Worm (Caenorhabditis elegans) whole organism, L2 larva: Measurements from ENCODE around the gene srh-192.

Experiments used
- F13H6.1 ChIP-seq: sonication (generic microtip); optimal IDR thresholded peaks from 2 replicates; lab custom pipeline; 2016; ENCODE audit warnings: missing genetic modification characterization, missing compliant biosample characterization
- R02D3.7 ChIP-seq: fragments of 150-350 bp; optimal IDR thresholded peaks from 2 replicates; lab custom pipeline; 2014; ENCODE audit warnings: missing biosample characterization, missing genetic modification characterization
- Y55F3AM.14 ChIP-seq: fragments of 200-800 bp; sonication (Bioruptor generic); optimal IDR thresholded peaks from 2 replicates; lab custom pipeline; 2018; ENCODE audit warnings: mild to moderate bottlenecking, missing genetic modification characterization, missing compliant biosample characterization
- ZK546.5 ChIP-seq: sonication (generic microtip); optimal IDR thresholded peaks from 2 replicates; lab custom pipeline; 2017; ENCODE audit warnings: missing biosample characterization, missing genetic modification characterization
- alr-1 ChIP-seq: fragments of 150-350 bp; optimal IDR thresholded peaks from 2 replicates; lab custom pipeline; 2014; ENCODE audit warnings: missing biosample characterization, missing genetic modification characterization
- aly-2 ChIP-seq: fragments of 150-350 bp; optimal IDR thresholded peaks from 2 replicates; lab custom pipeline; 2014; ENCODE audit warnings: missing biosample characterization, missing genetic modification characterization
- blmp-1 ChIP-seq: sonication (generic microtip); optimal IDR thresholded peaks from 2 replicates; lab custom pipeline; 2017; ENCODE audit warnings: missing genetic modification characterization, mild to moderate bottlenecking, missing compliant biosample characterization, antibody characterized with exemption, moderate library complexity; ENCODE audit not compliant: insufficient read depth
- ceh-82 ChIP-seq: fragments of 150-350 bp; optimal IDR thresholded peaks from 2 replicates; lab custom pipeline; 2014; ENCODE audit warnings: missing biosample characterization, missing genetic modification characterization
- crh-2 ChIP-seq: sonication (generic microtip); optimal IDR thresholded peaks from 2 replicates; lab custom pipeline; 2017; ENCODE audit warnings: missing biosample characterization, missing genetic modification characterization
- dmd-4 ChIP-seq: sonication (generic microtip); optimal IDR thresholded peaks from 2 replicates; lab custom pipeline; 2017; ENCODE audit warnings: missing biosample characterization, missing genetic modification characterization
- elt-1 ChIP-seq: fragments of 150-350 bp; optimal IDR thresholded peaks from 2 replicates; lab custom pipeline; 2014; ENCODE audit warnings: missing biosample characterization, missing genetic modification characterization
- elt-3 ChIP-seq: sonication (generic microtip); optimal IDR thresholded peaks from 2 replicates; lab custom pipeline; 2017; ENCODE audit warnings: missing biosample characterization, missing genetic modification characterization
- fos-1 ChIP-seq: fragments of 150-350 bp; optimal IDR thresholded peaks from 2 replicates; lab custom pipeline; 2014; ENCODE audit warnings: missing biosample characterization, missing genetic modification characterization
- lin-11 ChIP-seq: fragments of 150-350 bp; sonication (generic microtip); optimal IDR thresholded peaks from 2 replicates; lab custom pipeline; 2014; ENCODE audit warnings: missing biosample characterization, missing genetic modification characterization, inconsistent platforms, mixed read lengths
- lin-13 ChIP-seq: fragments of 150-350 bp; optimal IDR thresholded peaks from 2 replicates; lab custom pipeline; 2014; ENCODE audit warnings: missing biosample characterization, missing genetic modification reagents, missing genetic modification characterization
- lin-39 ChIP-seq: fragments of 150-350 bp; optimal IDR thresholded peaks from 2 replicates; lab custom pipeline; 2014; ENCODE audit warnings: missing biosample characterization, missing genetic modification reagents, missing genetic modification characterization
- lsy-2 ChIP-seq, 2 experiments: fragments of 150-350 bp in 1 of 2; sonication (generic microtip) in 1 of 2; optimal IDR thresholded peaks; 2 replicates each; lab custom pipeline; 2014 to 2017; ENCODE audit warnings: missing biosample characterization in 2 of 2, missing genetic modification characterization in 2 of 2
- mab-5 ChIP-seq: fragments of 150-350 bp; optimal IDR thresholded peaks from 2 replicates; lab custom pipeline; 2014; ENCODE audit warnings: missing biosample characterization, missing genetic modification characterization
- nhr-10 ChIP-seq: sonication (generic microtip); optimal IDR thresholded peaks from 2 replicates; lab custom pipeline; 2017; ENCODE audit warnings: missing biosample characterization, missing genetic modification characterization
- nhr-12 ChIP-seq: fragments of 150-350 bp; optimal IDR thresholded peaks from 2 replicates; lab custom pipeline; 2014; ENCODE audit warnings: missing biosample characterization, missing genetic modification characterization
- nhr-129 ChIP-seq: fragments of 150-350 bp; optimal IDR thresholded peaks from 2 replicates; lab custom pipeline; 2014; ENCODE audit warnings: missing biosample characterization, missing genetic modification characterization
- nhr-21 ChIP-seq: fragments of 150-350 bp; optimal IDR thresholded peaks from 2 replicates; lab custom pipeline; 2014; ENCODE audit warnings: missing biosample characterization, missing genetic modification characterization
- nhr-237 ChIP-seq: fragments of 150-350 bp; optimal IDR thresholded peaks from 2 replicates; lab custom pipeline; 2014; ENCODE audit warnings: missing biosample characterization, missing genetic modification characterization
- nhr-6 ChIP-seq: fragments of 150-350 bp; optimal IDR thresholded peaks from 2 replicates; lab custom pipeline; 2014; ENCODE audit warnings: missing biosample characterization, missing genetic modification characterization
- peb-1 ChIP-seq: fragments of 150-350 bp; optimal IDR thresholded peaks from 2 replicates; lab custom pipeline; 2014; ENCODE audit warnings: missing biosample characterization, missing genetic modification characterization
- skn-1 ChIP-seq: sonication (generic microtip); optimal IDR thresholded peaks from 2 replicates; lab custom pipeline; 2017; ENCODE audit warnings: missing biosample characterization, missing genetic modification characterization
- sma-3 ChIP-seq: sonication (generic microtip); optimal IDR thresholded peaks from 2 replicates; lab custom pipeline; 2016; ENCODE audit warnings: missing genetic modification reagents, missing genetic modification characterization, missing compliant biosample characterization
- sma-9 ChIP-seq, 2 experiments: fragments of 150-350 bp in 1 of 2; sonication (generic microtip) in 1 of 2; optimal IDR thresholded peaks; 2 replicates each; lab custom pipeline; 2014 to 2016; ENCODE audit warnings: missing genetic modification characterization in 2 of 2, mild to moderate bottlenecking in 1 of 2, missing biosample characterization in 1 of 2, missing compliant biosample characterization in 1 of 2, missing genetic modification reagents in 1 of 2, moderate library complexity in 1 of 2
- snpc-4 ChIP-seq: fragments of 150-350 bp; optimal IDR thresholded peaks from 2 replicates; lab custom pipeline; 2014; ENCODE audit warnings: missing biosample characterization, missing genetic modification characterization
- unc-39 ChIP-seq: fragments of 150-350 bp; optimal IDR thresholded peaks from 2 replicates; lab custom pipeline; 2014; ENCODE audit warnings: missing biosample characterization, missing genetic modification characterization
- unc-55 ChIP-seq: fragments of 150-350 bp; sonication (generic microtip); optimal IDR thresholded peaks from 3 replicates; lab custom pipeline; 2014; ENCODE audit warnings: missing biosample characterization, missing genetic modification reagents, missing genetic modification characterization
- zag-1 ChIP-seq: fragments of 150-350 bp; optimal IDR thresholded peaks from 2 replicates; lab custom pipeline; 2014; ENCODE audit warnings: missing biosample characterization, missing genetic modification characterization
- ztf-1 ChIP-seq: fragments of 200-800 bp; sonication (Bioruptor generic); conservative IDR thresholded peaks from 2 replicates; pipeline ENCODE4 v1.3.6; 2022; ENCODE audit warnings: missing genetic modification characterization, missing compliant biosample characterization

srh-192 gene

DNA sequence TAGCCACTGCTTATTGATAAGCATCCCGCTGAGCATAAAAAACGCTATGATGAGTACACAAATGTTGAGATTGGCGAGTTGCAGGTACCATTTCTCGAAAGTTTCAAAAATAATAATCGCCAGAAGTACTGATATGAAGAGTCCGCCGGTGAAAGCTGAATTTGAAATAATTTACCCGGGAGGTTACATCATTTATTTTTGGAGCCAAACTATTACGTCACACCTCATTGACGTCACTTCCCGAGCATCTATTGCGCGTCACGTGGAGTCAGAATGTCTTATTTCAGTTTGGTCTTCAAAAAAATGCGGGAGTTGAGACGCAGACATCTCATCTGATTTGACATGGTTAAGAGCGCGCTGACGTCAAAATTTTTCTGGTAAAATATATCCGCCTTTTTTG, 15.9 kb upstream of the srh-192 start:
- no peak for TF ChIP-seq sma-3
- TF ChIP-seq lin-39 (tag; lab: Kevin White, UChicago) = no peak
- TF ChIP-seq elt-3 (tag; lab: Kevin White, UChicago) = no peak
- TF ChIP-seq dmd-4 (tag; lab: Kevin White, UChicago) = no peak
- TF ChIP-seq lin-11 (tag; lab: Kevin White, UChicago) = no peak
- TF ChIP-seq blmp-1 = no peak
- no peak for TF ChIP-seq R02D3.7 (tag; lab: Kevin White, UChicago)
- TF ChIP-seq nhr-12 (tag; lab: Kevin White, UChicago) = no peak
- no peak for TF ChIP-seq lsy-2 (tag; optimal IDR thresholded peaks at IDR 0.05; lab: Kevin White, UChicago)

DNA sequence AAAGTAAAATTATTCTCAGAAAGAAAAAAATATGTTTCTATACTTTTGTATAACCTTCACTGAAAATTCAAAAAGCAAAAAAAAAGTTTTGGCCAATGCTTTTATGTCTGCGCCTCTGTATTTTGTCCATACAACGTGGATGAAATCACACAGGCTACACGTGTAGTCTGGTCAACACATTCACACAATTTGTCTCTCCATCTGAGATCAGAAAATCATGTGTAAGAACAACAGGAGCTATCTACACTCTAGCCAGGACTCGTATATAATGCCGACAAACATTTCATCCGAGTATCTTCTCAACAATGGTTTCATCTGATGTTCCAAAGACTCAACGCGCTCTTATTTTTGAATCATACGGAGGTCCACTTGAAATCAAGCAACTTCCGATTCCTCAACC, 11.9 kb upstream of the srh-192 start, which contains the start of gene D2063.1:
Gene D2063.1 (plus strand): TSS at position 281 of the 400 bp plus-strand sequence.
- TF ChIP-seq nhr-129 (tag; lab: Kevin White, UChicago) (peak; percentile 3), nhr-21 (tag; lab: Kevin White, UChicago) (no peak)

DNA sequence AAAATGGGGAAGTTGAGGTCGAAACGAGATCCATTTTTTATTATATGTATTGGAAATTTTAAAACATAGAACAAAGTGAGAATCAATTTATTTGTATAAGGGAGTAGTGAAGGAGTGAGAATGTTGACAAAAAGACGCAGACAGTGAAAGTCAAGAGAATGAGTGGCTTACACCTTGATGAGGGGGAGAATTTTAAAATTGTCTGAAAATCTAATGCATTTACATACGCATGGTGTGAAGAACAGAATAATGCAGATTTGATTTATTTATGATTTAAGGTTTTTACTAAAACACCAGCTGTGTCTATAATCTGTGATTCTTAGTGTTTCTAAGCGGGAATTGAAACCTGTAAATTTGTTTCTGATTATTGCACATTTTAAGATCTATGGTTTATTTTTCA, 10.5 kb upstream of the srh-192 start, which contains the start of gene nhr-125:
Gene nhr-125 (minus strand): TSS at position 101 of the 400 bp plus-strand sequence.
- TF ChIP-seq lin-11 (tag; lab: Kevin White, UChicago) (no peak), fos-1 (tag; lab: Kevin White, UChicago) (no peak), snpc-4 (tag; lab: Kevin White, UChicago) (no peak), crh-2 (tag; lab: Kevin White, UChicago) (no peak), skn-1 (tag; lab: Kevin White, UChicago) (no peak), sma-9 (GFP tag; optimal IDR thresholded peaks at IDR 0.05; lab: Kevin White, UChicago) (no peak), sma-9 (tag; optimal IDR thresholded peaks at IDR 0.05; lab: Kevin White, UChicago) (no peak), sma-3 (no peak), zag-1 (tag; lab: Kevin White, UChicago) (no peak), unc-55 (GFP tag; lab: Kevin White, UChicago) (no peak), nhr-12 (tag; lab: Kevin White, UChicago) (no peak), nhr-237 (tag; lab: Kevin White, UChicago) (no peak), elt-1 (tag; lab: Kevin White, UChicago) (no peak), unc-39 (tag; lab: Kevin White, UChicago) (no peak)

DNA sequence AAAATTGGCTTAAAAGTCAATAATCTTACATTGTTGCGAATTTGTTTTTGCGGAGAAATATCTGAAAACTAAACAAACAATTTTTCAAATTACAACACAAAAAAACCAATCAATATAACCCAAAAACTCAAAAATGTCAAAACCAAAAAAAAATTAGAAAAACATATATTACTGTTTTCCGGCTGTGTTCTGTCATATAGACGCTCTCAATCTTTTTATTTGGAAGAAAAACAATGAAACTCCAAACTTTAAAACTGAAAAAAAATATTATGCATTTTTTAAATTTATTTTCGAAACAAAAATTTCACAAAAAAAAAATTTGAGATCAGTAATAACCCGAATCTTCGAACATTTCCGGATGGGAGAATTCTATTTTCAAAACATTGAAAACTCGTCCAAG, 7.7 kb upstream of the srh-192 start, which contains the start of gene R02D1.2:
Gene R02D1.2 (minus strand): TSS at position 101 of the 400 bp plus-strand sequence.
- TF ChIP-seq alr-1 (tag; lab: Kevin White, UChicago) (no peak), nhr-6 (tag; lab: Kevin White, UChicago) (no peak), skn-1 (tag; lab: Kevin White, UChicago) (no peak), mab-5 (tag; lab: Kevin White, UChicago) (no peak), nhr-10 (no peak), dmd-4 (tag; lab: Kevin White, UChicago) (no peak), unc-55 (GFP tag; lab: Kevin White, UChicago) (no peak)

DNA sequence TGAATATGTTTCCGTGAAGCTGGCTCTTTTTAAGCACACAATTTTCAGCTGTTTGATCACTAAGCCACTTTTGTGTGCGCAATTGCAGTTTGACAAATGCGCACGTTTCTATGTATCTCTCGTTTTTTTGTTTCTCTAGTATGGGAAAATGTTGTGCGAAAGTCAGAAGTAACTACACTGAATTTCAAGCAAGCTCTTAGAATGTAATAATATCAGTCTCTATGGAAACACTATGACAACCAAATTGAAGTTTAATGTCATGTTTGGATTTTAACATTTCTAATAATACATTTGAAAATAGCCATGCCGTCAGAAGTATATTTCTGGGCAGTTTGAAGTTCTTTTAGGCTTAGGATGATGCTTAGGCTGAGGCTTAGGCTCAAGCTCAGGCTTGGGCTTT, 4.9 kb upstream of the srh-192 start, which contains the start of gene ZC132.9:
Gene ZC132.9 (minus strand): TSS at position 101 of the 400 bp plus-strand sequence.
- no peak for TF ChIP-seq F13H6.1 (tag; lab: Kevin White, UChicago)
- TF ChIP-seq ceh-82 (tag; lab: Kevin White, UChicago) = no peak
- TF ChIP-seq lsy-2 (tag; optimal IDR thresholded peaks at IDR 0.05; lab: Kevin White, UChicago) = no peak
- TF ChIP-seq nhr-237 (tag; lab: Kevin White, UChicago) = no peak
- TF ChIP-seq peb-1 (tag; lab: Kevin White, UChicago) = no peak
- no peak for TF ChIP-seq nhr-6 (tag; lab: Kevin White, UChicago)
- TF ChIP-seq aly-2 (tag; lab: Kevin White, UChicago) = no peak
- TF ChIP-seq ZK546.5 (tag; lab: Kevin White, UChicago) = no peak
- no peak for TF ChIP-seq lin-13
- TF ChIP-seq Y55F3AM.14 (GFP tag; lab: Kevin White, UChicago) = no peak
- TF ChIP-seq ztf-1 (GFP tag; lab: Robert Waterston, UW) = no peak
- no peak for TF ChIP-seq skn-1 (tag; lab: Kevin White, UChicago)
- no peak for TF ChIP-seq sma-9 (GFP tag; optimal IDR thresholded peaks at IDR 0.05; lab: Kevin White, UChicago)
- no peak for TF ChIP-seq sma-9 (tag; optimal IDR thresholded peaks at IDR 0.05; lab: Kevin White, UChicago)
- TF ChIP-seq elt-3 (tag; lab: Kevin White, UChicago) = no peak
- TF ChIP-seq nhr-129 (tag; lab: Kevin White, UChicago) = no peak
